Worm (Caenorhabditis elegans) whole organism, L1 larva: ENCODE data around the gene E02C12.6.

Experiments
- F16B12.6 ChIP-seq: fragments of 150-350 bp; optimal IDR thresholded peaks from 2 replicates; lab custom pipeline; 2014; ENCODE audit warnings: missing biosample characterization, missing genetic modification characterization
- blmp-1 ChIP-seq: fragments of 150-350 bp; optimal IDR thresholded peaks from 2 replicates; lab custom pipeline; 2014; ENCODE audit warnings: missing biosample characterization, missing genetic modification characterization
- ces-1 ChIP-seq: fragments of 150-350 bp; optimal IDR thresholded peaks from 2 replicates; lab custom pipeline; 2014; ENCODE audit warnings: missing biosample characterization, missing genetic modification reagents, missing genetic modification characterization
- elt-2 ChIP-seq: sonication (generic microtip); optimal IDR thresholded peaks from 2 replicates; lab custom pipeline; 2016; ENCODE audit warnings: missing genetic modification characterization, mild to moderate bottlenecking, inconsistent platforms, missing compliant biosample characterization, missing genetic modification reagents
- fkh-10 ChIP-seq: sonication (generic microtip); optimal IDR thresholded peaks from 2 replicates; lab custom pipeline; 2017; ENCODE audit warnings: missing biosample characterization, missing genetic modification reagents, missing genetic modification characterization
- mdl-1 ChIP-seq, 2 experiments: fragments of 150-350 bp; optimal IDR thresholded peaks; 2 replicates each; lab custom pipeline; 2014 to 2017; ENCODE audit warnings: missing biosample characterization in 2 of 2, missing genetic modification characterization in 2 of 2, inconsistent platforms in 1 of 2
- nhr-11 ChIP-seq: fragments of 150-350 bp; optimal IDR thresholded peaks from 2 replicates; lab custom pipeline; 2014; ENCODE audit warnings: missing biosample characterization, missing genetic modification characterization
- nhr-237 ChIP-seq: fragments of 150-350 bp; optimal IDR thresholded peaks from 2 replicates; lab custom pipeline; 2014; ENCODE audit warnings: missing biosample characterization, missing genetic modification characterization
- nhr-77 ChIP-seq: fragments of 150-350 bp; optimal IDR thresholded peaks from 2 replicates; lab custom pipeline; 2014; ENCODE audit warnings: missing biosample characterization, missing genetic modification characterization
- nhr-90 ChIP-seq: sonication (generic microtip); optimal IDR thresholded peaks from 2 replicates; lab custom pipeline; 2016; ENCODE audit warnings: mild to moderate bottlenecking, missing genetic modification characterization, missing compliant biosample characterization; ENCODE audit not compliant: poor library complexity
- swsn-7 ChIP-seq: sonication (generic microtip); optimal IDR thresholded peaks from 2 replicates; lab custom pipeline; 2016; ENCODE audit warnings: missing genetic modification characterization, missing compliant biosample characterization
- unc-98 ChIP-seq: fragments of 200-800 bp; sonication (Bioruptor generic); IDR thresholded peaks from 2 replicates; pipeline ENCODE4 v1.3.6; 2022; ENCODE audit warnings: missing genetic modification characterization, missing compliant biosample characterization
- zag-1 ChIP-seq: fragments of 150-350 bp; optimal IDR thresholded peaks from 2 replicates; lab custom pipeline; 2014; ENCODE audit warnings: missing biosample characterization, missing genetic modification characterization
- ztf-11 ChIP-seq, 2 experiments: sonication (generic microtip); optimal IDR thresholded peaks; 2 replicates each; lab custom pipeline; 2016 to 2017; ENCODE audit warnings: missing genetic modification characterization in 2 of 2, missing biosample characterization in 1 of 2, missing compliant biosample characterization in 1 of 2

DNA sequence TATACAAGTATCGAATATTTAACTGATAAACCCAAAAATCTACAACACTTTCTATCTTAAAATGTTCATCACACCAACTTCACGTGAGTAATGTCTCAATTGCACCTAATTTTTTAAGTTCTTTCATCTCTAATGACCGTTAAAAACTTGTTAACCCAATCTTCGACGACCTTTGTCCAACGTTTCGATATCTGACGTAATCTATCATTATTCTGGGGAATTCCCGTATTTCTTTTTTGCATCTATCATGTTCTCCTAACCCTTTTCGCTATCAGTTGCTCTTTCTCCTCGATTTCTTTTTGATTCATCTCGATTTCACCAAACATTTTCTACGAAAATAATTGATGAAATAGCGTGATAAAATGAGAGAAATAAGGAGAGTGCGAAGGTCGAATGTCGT lies 43.2 kb downstream of the E02C12.6 start:
- TF ChIP-seq ztf-11 (tag; optimal IDR thresholded peaks at IDR 0.05; lab: Kevin White, UChicago), result no peak
- no peak for TF ChIP-seq nhr-11 (tag; lab: Kevin White, UChicago)
- TF ChIP-seq elt-2 (tag; lab: Kevin White, UChicago), result peak; percentile 23
- no peak for TF ChIP-seq ces-1 (GFP tag; lab: Kevin White, UChicago)
- no peak for TF ChIP-seq nhr-237 (tag; lab: Kevin White, UChicago)
- TF ChIP-seq swsn-7 (tag; lab: Kevin White, UChicago), result no peak
- no peak for TF ChIP-seq unc-98
- no peak for TF ChIP-seq fkh-10
- TF ChIP-seq nhr-90 (tag; lab: Kevin White, UChicago), result no peak
- no peak for TF ChIP-seq nhr-77
- TF ChIP-seq blmp-1, result peak; percentile 51
- TF ChIP-seq F16B12.6 (tag; lab: Kevin White, UChicago), result no peak
- no peak for TF ChIP-seq mdl-1 (tag; optimal IDR thresholded peaks at IDR 0.05; lab: Kevin White, UChicago)
- TF ChIP-seq zag-1 (tag; lab: Kevin White, UChicago), result no peak
